Worm (Caenorhabditis elegans): ENCODE measurements around the gene Y54E2A.8.

Y54E2A.8 gene

ce11 chrII:14819258-14819985, 41.3 kb downstream of the Y54E2A.8 start:
- no peak for TF ChIP-seq unc-62 (GFP tag; optimal IDR thresholded peaks at IDR 0.05)

ce11 chrII:14820460-14820859, 42.3 kb downstream of the Y54E2A.8 start:
- no peak for TF ChIP-seq unc-62 (GFP tag; optimal IDR thresholded peaks at IDR 0.05)

- no peak for TF ChIP-seq unc-62 (GFP tag; optimal IDR thresholded peaks at IDR 0.05)
These were observed 44.3 kb downstream of the Y54E2A.8 start for ce11 chrII:14822419-14822818.

ce11 chrII:14825413-14825812, 47.3 kb downstream of the Y54E2A.8 start:
- TF ChIP-seq unc-62 (GFP tag; optimal IDR thresholded peaks at IDR 0.05) = no peak

ce11 chrII:14832055-14832454, 53.9 kb downstream of the Y54E2A.8 start:
- no peak for TF ChIP-seq unc-62 (GFP tag; optimal IDR thresholded peaks at IDR 0.05)
